Worm (Caenorhabditis elegans): ENCODE results near the gene ZK563.7.

- TF ChIP-seq lin-39 (tag; optimal IDR thresholded peaks at IDR 0.05): no peak
- no peak for TF ChIP-seq ztf-4 (tag; optimal IDR thresholded peaks at IDR 0.05)
- no peak for TF ChIP-seq nhr-25 (tag; optimal IDR thresholded peaks at IDR 0.05)
- no peak for TF ChIP-seq mab-5 (tag; optimal IDR thresholded peaks at IDR 0.05)
- TF ChIP-seq skn-1 (tag; optimal IDR thresholded peaks at IDR 0.05): no peak
- TF ChIP-seq ceh-82 (tag; optimal IDR thresholded peaks at IDR 0.05): no peak
- TF ChIP-seq unc-39 (tag; optimal IDR thresholded peaks at IDR 0.05): no peak
- TF ChIP-seq ceh-16 (tag; optimal IDR thresholded peaks at IDR 0.05): no peak
- no peak for TF ChIP-seq nhr-12 (tag; optimal IDR thresholded peaks at IDR 0.05)
- no peak for TF ChIP-seq ZK546.5 (tag; optimal IDR thresholded peaks at IDR 0.05)
- no peak for TF ChIP-seq nhr-21 (tag; optimal IDR thresholded peaks at IDR 0.05)
- no peak for TF ChIP-seq snpc-4 (tag; optimal IDR thresholded peaks at IDR 0.05)
- TF ChIP-seq elt-1 (tag; optimal IDR thresholded peaks at IDR 0.05): no peak
- TF ChIP-seq ama-1 (optimal IDR thresholded peaks at IDR 0.05): no peak
These were observed 49.8 kb downstream of the ZK563.7 start, which contains the start of gene ZK813.4 for ce11 chrX:3430020-3430419.
